Fruit fly (Drosophila melanogaster) whole organism, embryonic: ENCODE results near the gene CG13609.

Experiments
- Blimp-1 ChIP-seq: fragments of 200-800 bp; sonication (Bioruptor generic); optimal IDR thresholded peaks from 3 replicates; lab custom pipeline; 2018; ENCODE audit warnings: missing biosample characterization, missing genetic modification characterization, mild to moderate bottlenecking, moderate library complexity, missing genetic modification reagents
- CG11696 ChIP-seq: fragments of 200-800 bp; sonication (Bioruptor generic); IDR thresholded peaks from 2 replicates; pipeline ENCODE4 v1.3.6; 2022; ENCODE audit warnings: missing biosample characterization, missing genetic modification characterization
- CG12744 ChIP-seq: fragments of 200-800 bp; sonication (Bioruptor generic); optimal IDR thresholded peaks from 2 replicates; lab custom pipeline; 2016; ENCODE audit warnings: missing biosample characterization, missing genetic modification characterization
- CG15514 ChIP-seq: fragments of 200-800 bp; sonication (Bioruptor generic); optimal IDR thresholded peaks from 3 replicates; lab custom pipeline; 2017; ENCODE audit warnings: missing biosample characterization, missing genetic modification characterization, mild to moderate bottlenecking, moderate library complexity, missing genetic modification reagents
- CG16779 ChIP-seq: fragments of 200-800 bp; sonication (Bioruptor generic); IDR thresholded peaks from 2 replicates; pipeline ENCODE4 v1.3.6; 2022; ENCODE audit warnings: missing biosample characterization, missing genetic modification characterization
- CG17186 ChIP-seq: fragments of 200-800 bp; sonication (Bioruptor generic); optimal IDR thresholded peaks from 3 replicates; lab custom pipeline; 2017; ENCODE audit warnings: missing biosample characterization, missing genetic modification reagents, missing genetic modification characterization
- CG17802 ChIP-seq: fragments of 200-800 bp; sonication (Bioruptor generic); optimal IDR thresholded peaks from 2 replicates; lab custom pipeline; 2018; ENCODE audit warnings: missing biosample characterization, mild to moderate bottlenecking, missing genetic modification characterization, moderate library complexity
- CG18599 ChIP-seq: fragments of 200-800 bp; sonication (Bioruptor generic); optimal IDR thresholded peaks from 3 replicates; lab custom pipeline; 2017; ENCODE audit warnings: missing biosample characterization, missing genetic modification characterization, mild to moderate bottlenecking, moderate library complexity, missing genetic modification reagents
- CG31365 ChIP-seq: fragments of 200-800 bp; sonication (Bioruptor generic); optimal IDR thresholded peaks from 2 replicates; lab custom pipeline; 2018; ENCODE audit warnings: missing biosample characterization, mild to moderate bottlenecking, missing genetic modification characterization
- CG3847 ChIP-seq: fragments of 200-800 bp; sonication (Bioruptor generic); IDR thresholded peaks from 2 replicates; pipeline ENCODE4 v1.3.6; 2022; ENCODE audit warnings: missing biosample characterization, missing genetic modification characterization
- CG6175 ChIP-seq: fragments of 200-800 bp; sonication (Bioruptor generic); IDR thresholded peaks from 3 replicates; pipeline ENCODE4 v1.3.6; 2022; ENCODE audit warnings: missing biosample characterization, missing genetic modification characterization
- CG6689 ChIP-seq: fragments of 200-800 bp; sonication (Bioruptor generic); IDR thresholded peaks from 2 replicates; pipeline ENCODE4 v1.3.6; 2022; ENCODE audit warnings: missing biosample characterization, missing genetic modification characterization
- CG7271 ChIP-seq: fragments of 200-800 bp; sonication (Bioruptor generic); optimal IDR thresholded peaks from 2 replicates; lab custom pipeline; 2018; ENCODE audit warnings: missing biosample characterization, mild to moderate bottlenecking, missing genetic modification characterization, moderate library complexity
- CG7357 ChIP-seq: fragments of 200-800 bp; sonication (Bioruptor generic); IDR thresholded peaks from 3 replicates; pipeline ENCODE4 v1.3.6; 2022; ENCODE audit warnings: missing biosample characterization, missing genetic modification characterization
- CG7372 ChIP-seq: fragments of 200-800 bp; sonication (Bioruptor generic); IDR thresholded peaks from 2 replicates; pipeline ENCODE4 v1.3.6; 2022; ENCODE audit warnings: missing biosample characterization, missing genetic modification characterization
- CG7839 ChIP-seq: fragments of 200-800 bp; sonication (Bioruptor generic); optimal IDR thresholded peaks from 3 replicates; lab custom pipeline; 2018; ENCODE audit warnings: missing biosample characterization, mild to moderate bottlenecking, missing genetic modification characterization, moderate library complexity
- CG7987 ChIP-seq: fragments of 200-800 bp; sonication (Bioruptor generic); optimal IDR thresholded peaks from 2 replicates; lab custom pipeline; 2018; ENCODE audit warnings: missing biosample characterization, mild to moderate bottlenecking, missing genetic modification characterization, moderate library complexity
- CG8290 ChIP-seq, 3 experiments: fragments of 200-800 bp; sonication (Bioruptor generic); optimal IDR thresholded peaks; 2 replicates each; lab custom pipeline; 2016 to 2019; ENCODE audit warnings: missing biosample characterization in 3 of 3, missing genetic modification characterization in 3 of 3, mild to moderate bottlenecking in 2 of 3, moderate library complexity in 1 of 3
- CG9727 ChIP-seq: fragments of 200-800 bp; sonication (Bioruptor generic); optimal IDR thresholded peaks from 3 replicates; lab custom pipeline; 2017; ENCODE audit warnings: missing biosample characterization, mild to moderate bottlenecking, missing genetic modification characterization
- CG9876 ChIP-seq: fragments of 200-800 bp; sonication (Bioruptor generic); optimal IDR thresholded peaks from 2 replicates; lab custom pipeline; 2016; ENCODE audit warnings: missing biosample characterization, missing genetic modification characterization
- Camta ChIP-seq: fragments of 200-800 bp; sonication (Bioruptor generic); optimal IDR thresholded peaks from 2 replicates; lab custom pipeline; 2016; ENCODE audit warnings: missing biosample characterization, missing genetic modification characterization
- D ChIP-seq, 2 experiments: fragments of 200-800 bp in 1 of 2; fragments of >200 bp in 1 of 2; sonication (Bioruptor generic) in 1 of 2; optimal IDR thresholded peaks; 2 replicates in 1 of 2; 3 replicates in 1 of 2; lab custom pipeline; 2017; ENCODE audit warnings: mild to moderate bottlenecking in 1 of 2, missing biosample characterization in 1 of 2, missing genetic modification characterization in 1 of 2, missing genetic modification reagents in 1 of 2
- Dek ChIP-seq: fragments of 200-800 bp; sonication (Bioruptor generic); optimal IDR thresholded peaks from 3 replicates; lab custom pipeline; 2019; ENCODE audit warnings: missing biosample characterization, mild to moderate bottlenecking, missing genetic modification characterization, moderate library complexity
- ERR ChIP-seq: fragments of 200-800 bp; sonication (Bioruptor generic); optimal IDR thresholded peaks from 2 replicates; lab custom pipeline; 2016; ENCODE audit warnings: missing biosample characterization, missing genetic modification characterization
- Fer3 ChIP-seq: fragments of 200-800 bp; sonication (Bioruptor generic); optimal IDR thresholded peaks from 2 replicates; lab custom pipeline; 2018; ENCODE audit warnings: missing biosample characterization, mild to moderate bottlenecking, missing genetic modification characterization, moderate library complexity
- HLHmδ ChIP-seq: fragments of 200-800 bp; sonication (Bioruptor generic); optimal IDR thresholded peaks from 2 replicates; lab custom pipeline; 2018; ENCODE audit warnings: missing biosample characterization, mild to moderate bottlenecking, missing genetic modification characterization, moderate library complexity
- Hand ChIP-seq: fragments of 200-800 bp; sonication (Bioruptor generic); optimal IDR thresholded peaks from 2 replicates; lab custom pipeline; 2017; ENCODE audit warnings: mild to moderate bottlenecking, missing biosample characterization, missing genetic modification reagents, missing genetic modification characterization
- HmgD ChIP-seq: fragments of 200-800 bp; sonication (Bioruptor generic); optimal IDR thresholded peaks from 3 replicates; lab custom pipeline; 2016; ENCODE audit warnings: missing biosample characterization, missing genetic modification characterization
- NC2β ChIP-seq: fragments of 200-800 bp; sonication (Bioruptor generic); optimal IDR thresholded peaks from 2 replicates; lab custom pipeline; 2016; ENCODE audit warnings: missing biosample characterization, missing genetic modification characterization
- Optix ChIP-seq: fragments of 200-800 bp; sonication (Bioruptor generic); IDR thresholded peaks from 3 replicates; pipeline ENCODE4 v1.3.6; 2022; ENCODE audit warnings: missing biosample characterization, missing genetic modification characterization
- Poxn ChIP-seq: fragments of 200-800 bp; sonication (Bioruptor generic); IDR thresholded peaks from 2 replicates; pipeline ENCODE4 v1.3.6; 2022; ENCODE audit warnings: missing biosample characterization, missing genetic modification characterization
- Rfx ChIP-seq: fragments of 200-800 bp; sonication (Bioruptor generic); IDR thresholded peaks from 2 replicates; pipeline ENCODE4 v1.3.6; 2022; ENCODE audit warnings: missing biosample characterization, missing genetic modification characterization
- TFAM ChIP-seq: fragments of 200-800 bp; sonication (Bioruptor generic); optimal IDR thresholded peaks from 2 replicates; lab custom pipeline; 2017; ENCODE audit warnings: missing biosample characterization, missing genetic modification characterization, inconsistent platforms
- bab2 ChIP-seq: fragments of 200-800 bp; sonication (Bioruptor generic); optimal IDR thresholded peaks from 2 replicates; lab custom pipeline; 2016; ENCODE audit warnings: missing biosample characterization, missing genetic modification characterization
- cad ChIP-seq: fragments of >200 bp; optimal IDR thresholded peaks from 2 replicates; lab custom pipeline; 2017; ENCODE audit warnings: missing biosample characterization, missing genetic modification characterization
- cas ChIP-seq: fragments of 200-800 bp; sonication (Bioruptor generic); IDR thresholded peaks from 2 replicates; pipeline ENCODE4 v1.3.6; 2022; ENCODE audit warnings: missing biosample characterization, missing genetic modification characterization
- chm ChIP-seq: fragments of 200-800 bp; sonication (Bioruptor generic); IDR thresholded peaks from 2 replicates; pipeline ENCODE4 v1.3.6; 2022; ENCODE audit warnings: missing biosample characterization, missing genetic modification characterization
- crol ChIP-seq: fragments of 200-800 bp; sonication (Bioruptor generic); IDR thresholded peaks from 2 replicates; pipeline ENCODE4 v1.3.6; 2022; ENCODE audit warnings: missing biosample characterization, missing genetic modification characterization
- dmrt11E ChIP-seq: fragments of 200-800 bp; sonication (Bioruptor generic); optimal IDR thresholded peaks from 3 replicates; lab custom pipeline; 2018; ENCODE audit warnings: missing biosample characterization, mild to moderate bottlenecking, missing genetic modification characterization, moderate library complexity
- kah ChIP-seq: fragments of 200-800 bp; sonication (Bioruptor generic); optimal IDR thresholded peaks from 2 replicates; lab custom pipeline; 2018; ENCODE audit warnings: missing biosample characterization, mild to moderate bottlenecking, missing genetic modification characterization
- luna ChIP-seq: fragments of 200-800 bp; sonication (Bioruptor generic); optimal IDR thresholded peaks from 2 replicates; lab custom pipeline; 2016; ENCODE audit warnings: missing biosample characterization, missing genetic modification characterization
- odd ChIP-seq: fragments of 200-800 bp; sonication (Bioruptor generic); optimal IDR thresholded peaks from 2 replicates; lab custom pipeline; 2017; ENCODE audit warnings: missing biosample characterization, mild to moderate bottlenecking, missing genetic modification characterization
- pb ChIP-seq: fragments of 200-800 bp; sonication (Bioruptor generic); optimal IDR thresholded peaks from 3 replicates; lab custom pipeline; 2016; ENCODE audit warnings: missing biosample characterization, missing genetic modification characterization
- ranshi ChIP-seq: fragments of 200-800 bp; sonication (Bioruptor generic); IDR thresholded peaks from 2 replicates; pipeline ENCODE4 v1.3.6; 2022; ENCODE audit warnings: missing biosample characterization, missing genetic modification characterization
- sna ChIP-seq: fragments of 200-800 bp; sonication (Bioruptor generic); IDR thresholded peaks from 2 replicates; pipeline ENCODE4 v1.3.6; 2022; ENCODE audit warnings: missing biosample characterization, missing genetic modification characterization; ENCODE audit not compliant: partially characterized antibody
- sob ChIP-seq: fragments of 200-800 bp; sonication (Bioruptor generic); IDR thresholded peaks from 2 replicates; pipeline ENCODE4 v1.3.6; 2022; ENCODE audit warnings: missing biosample characterization, missing genetic modification characterization
- stwl ChIP-seq: fragments of 200-800 bp; sonication (Bioruptor generic); optimal IDR thresholded peaks from 3 replicates; lab custom pipeline; 2018; ENCODE audit warnings: missing biosample characterization, mild to moderate bottlenecking, missing genetic modification characterization, moderate library complexity
- vnd ChIP-seq: fragments of 200-800 bp; sonication (Bioruptor generic); IDR thresholded peaks from 3 replicates; pipeline ENCODE4 v1.3.6; 2022; ENCODE audit warnings: missing biosample characterization, missing genetic modification characterization; ENCODE audit not compliant: partially characterized antibody
- z ChIP-seq: fragments of 200-800 bp; sonication (Bioruptor generic); IDR thresholded peaks from 3 replicates; pipeline ENCODE4 v1.3.6; 2022; ENCODE audit warnings: missing biosample characterization, missing genetic modification characterization
- zen ChIP-seq: fragments of 200-800 bp; sonication (Bioruptor generic); optimal IDR thresholded peaks from 3 replicates; lab custom pipeline; 2018; ENCODE audit warnings: missing biosample characterization, mild to moderate bottlenecking, missing genetic modification characterization, moderate library complexity

CG13609 gene

dm6 chr3R:24271071-24271470, 44.2 kb downstream of the CG13609 start, which contains the start of gene jar (continued):
- TF ChIP-seq CG7987 (GFP tag; lab: Kevin White, UChicago) (peak; percentile 71), CG7839 (peak; percentile 25), CG12744 (GFP tag; lab: Kevin White, UChicago) (no peak), CG3847 (GFP tag; lab: Robert Waterston, UW) (peak; percentile 65), CG6689 (GFP tag; lab: Robert Waterston, UW) (no peak), luna (GFP tag; lab: Kevin White, UChicago) (no peak), Dek (tag; lab: Kevin White, UChicago) (peak; percentile 25), cad (GFP tag; lab: Kevin White, UChicago) (peak; percentile 23), TFAM (GFP tag; lab: Kevin White, UChicago) (no peak), Poxn (GFP tag; lab: Robert Waterston, UW) (no peak), CG18599 (GFP tag; lab: Kevin White, UChicago) (peak; percentile 1), pb (GFP tag; lab: Kevin White, UChicago) (peak; percentile 28), CG11696 (GFP tag; lab: Robert Waterston, UW) (peak; percentile 21; the same call in 1 of the 2 replicates), Optix (GFP tag; lab: Robert Waterston, UW) (no peak; the same call in 2 of the 3 replicates), chm (peak; percentile 89), CG31365 (peak; percentile 44), CG6175 (GFP tag; lab: Robert Waterston, UW) (no peak), HmgD (peak; percentile 28), ERR (GFP tag; lab: Kevin White, UChicago) (peak; percentile 6), CG8290 (GFP tag; optimal IDR thresholded peaks at IDR 0.05; lab: Kevin White, UChicago) (peak; percentile 3), CG8290 (tag; optimal IDR thresholded peaks at IDR 0.05; lab: Kevin White, UChicago) (peak in 1 of 2 experiments; percentile 80), CG17802 (tag; lab: Kevin White, UChicago) (no peak), crol (GFP tag; lab: Robert Waterston, UW) (0 out of 2 replicates have a peak, but pooled peaks have one; percentile 9), Camta (no peak), ranshi (GFP tag; lab: Robert Waterston, UW) (peak; percentile 25; the same call in 1 of the 2 replicates), HLHmδ (GFP tag; lab: Kevin White, UChicago) (peak; percentile 25), Fer3 (tag; lab: Kevin White, UChicago) (peak; percentile 1), sna (GFP tag; lab: Robert Waterston, UW) (peak; percentile 87), Rfx (GFP tag; lab: Robert Waterston, UW) (peak; percentile 63), CG9876 (no peak), CG9727 (GFP tag; lab: Kevin White, UChicago) (peak; percentile 44), zen (tag; lab: Kevin White, UChicago) (peak; percentile 27), bab2 (GFP tag; lab: Kevin White, UChicago) (peak; percentile 14), CG7357 (GFP tag; lab: Robert Waterston, UW) (no peak), kah (GFP tag; lab: Kevin White, UChicago) (peak; percentile 34), stwl (tag; lab: Kevin White, UChicago) (peak; percentile 35), CG7372 (GFP tag; lab: Robert Waterston, UW) (no peak), CG15514 (peak; percentile 85), sob (GFP tag; lab: Robert Waterston, UW) (peak; percentile 46; the same call in 1 of the 2 replicates), dmrt11E (tag; lab: Kevin White, UChicago) (no peak), cas (GFP tag; lab: Robert Waterston, UW) (no peak), vnd (GFP tag; lab: Robert Waterston, UW) (peak; percentile 74), z (GFP tag; lab: Robert Waterston, UW) (no peak), CG17186 (GFP tag; lab: Kevin White, UChicago) (peak; percentile 99), CG7271 (tag; lab: Kevin White, UChicago) (no peak), Hand (GFP tag; lab: Kevin White, UChicago) (no peak), CG16779 (GFP tag; lab: Robert Waterston, UW) (no peak), Blimp-1 (GFP tag; lab: Kevin White, UChicago) (peak; percentile 5), NC2β (GFP tag; lab: Kevin White, UChicago) (peak; percentile 32), D (optimal IDR thresholded peaks at IDR 0.05; lab: Kevin White, UChicago) (peak; percentile 5), D (GFP tag; optimal IDR thresholded peaks at IDR 0.05; lab: Kevin White, UChicago) (no peak), odd (peak; percentile 22)
